Worm (Caenorhabditis elegans) whole organism, late embryonic: ENCODE measurements around the gene fbxc-7.
"Not testable (repeated sequence)": the region's sequence is repeated elsewhere in the genome, so short reads cannot be mapped to it uniquely, and the experiment has no call there.

Experiments used
- C38D4.7 ChIP-seq: fragments of 200-800 bp; sonication (Bioruptor generic); optimal IDR thresholded peaks from 2 replicates; lab custom pipeline; 2018; ENCODE audit warnings: mild to moderate bottlenecking, missing genetic modification characterization, moderate library complexity, missing compliant biosample characterization
- K09A11.1 ChIP-seq: sonication (generic microtip); optimal IDR thresholded peaks from 2 replicates; lab custom pipeline; 2017; ENCODE audit warnings: antibody characterized with exemption, mild to moderate bottlenecking, missing genetic modification characterization, missing compliant biosample characterization; ENCODE audit not compliant: insufficient read depth
- T23F11.4 ChIP-seq: fragments of 200-800 bp; sonication (Bioruptor generic); optimal IDR thresholded peaks from 2 replicates; lab custom pipeline; 2018; ENCODE audit warnings: mild to moderate bottlenecking, missing genetic modification characterization, missing compliant biosample characterization
- Y22D7AL.16 ChIP-seq: sonication (generic microtip); optimal IDR thresholded peaks from 2 replicates; lab custom pipeline; 2016; ENCODE audit warnings: missing genetic modification characterization, missing compliant biosample characterization
- ahr-1 ChIP-seq: sonication (generic microtip); optimal IDR thresholded peaks from 2 replicates; lab custom pipeline; 2016; ENCODE audit warnings: missing genetic modification characterization, missing compliant biosample characterization
- ceh-14 ChIP-seq: sonication (generic microtip); optimal IDR thresholded peaks from 2 replicates; lab custom pipeline; 2016; ENCODE audit warnings: missing genotype, missing genetic modification characterization, missing compliant biosample characterization
- ceh-18 ChIP-seq: sonication (generic microtip); optimal IDR thresholded peaks from 2 replicates; lab custom pipeline; 2016; ENCODE audit warnings: missing genetic modification characterization, missing compliant biosample characterization
- ceh-2 ChIP-seq: sonication (generic microtip); optimal IDR thresholded peaks from 2 replicates; lab custom pipeline; 2016; ENCODE audit warnings: missing genotype, missing genetic modification characterization, missing compliant biosample characterization
- ceh-30 ChIP-seq: fragments of 150-350 bp; optimal IDR thresholded peaks from 2 replicates; lab custom pipeline; 2014; ENCODE audit warnings: missing biosample characterization, missing genetic modification characterization
- ceh-45 ChIP-seq: fragments of 200-800 bp; sonication (Bioruptor generic); IDR thresholded peaks from 2 replicates; pipeline ENCODE4 v1.3.6; 2022; ENCODE audit warnings: missing genetic modification reagents, missing genetic modification characterization, missing compliant biosample characterization
- ceh-48 ChIP-seq: sonication (generic microtip); optimal IDR thresholded peaks from 2 replicates; lab custom pipeline; 2016; ENCODE audit warnings: missing genetic modification characterization, inconsistent platforms, missing compliant biosample characterization
- che-1 ChIP-seq: sonication (generic microtip); optimal IDR thresholded peaks from 2 replicates; lab custom pipeline; 2016; ENCODE audit warnings: mild to moderate bottlenecking, missing genetic modification characterization, missing compliant biosample characterization
- dmd-4 ChIP-seq: sonication (generic microtip); optimal IDR thresholded peaks from 2 replicates; lab custom pipeline; 2016; ENCODE audit warnings: borderline replicate concordance, missing genetic modification characterization, missing compliant biosample characterization
- dve-1 ChIP-seq: sonication (generic microtip); optimal IDR thresholded peaks from 2 replicates; lab custom pipeline; 2017; ENCODE audit warnings: antibody characterized with exemption, mild to moderate bottlenecking, missing genetic modification characterization, missing compliant biosample characterization
- elt-2 ChIP-seq: sonication (generic microtip); optimal IDR thresholded peaks from 2 replicates; lab custom pipeline; 2016; ENCODE audit warnings: missing genetic modification reagents, missing genetic modification characterization, missing compliant biosample characterization
- ets-4 ChIP-seq: sonication (generic microtip); optimal IDR thresholded peaks from 2 replicates; lab custom pipeline; 2016; ENCODE audit warnings: missing genetic modification characterization, missing compliant biosample characterization
- eyg-1 ChIP-seq: sonication (generic microtip); optimal IDR thresholded peaks from 2 replicates; lab custom pipeline; 2016; ENCODE audit warnings: missing genotype, missing genetic modification characterization, missing compliant biosample characterization
- fkh-6 ChIP-seq: sonication (generic microtip); optimal IDR thresholded peaks from 2 replicates; lab custom pipeline; 2016; ENCODE audit warnings: missing genetic modification characterization, missing compliant biosample characterization
- hlh-13 ChIP-seq: fragments of 200-800 bp; sonication (Bioruptor generic); optimal IDR thresholded peaks from 2 replicates; lab custom pipeline; 2018; ENCODE audit warnings: mild to moderate bottlenecking, missing genetic modification characterization, missing compliant biosample characterization
- hlh-15 ChIP-seq: sonication (generic microtip); optimal IDR thresholded peaks from 2 replicates; lab custom pipeline; 2016; ENCODE audit warnings: missing genetic modification characterization, missing compliant biosample characterization
- hlh-8 ChIP-seq: sonication (generic microtip); optimal IDR thresholded peaks from 2 replicates; lab custom pipeline; 2016; ENCODE audit warnings: missing genotype, missing genetic modification characterization, missing compliant biosample characterization
- lim-6 ChIP-seq: sonication (generic microtip); optimal IDR thresholded peaks from 2 replicates; lab custom pipeline; 2016; ENCODE audit warnings: missing genetic modification characterization, missing compliant biosample characterization
- mec-3 ChIP-seq: sonication (generic microtip); optimal IDR thresholded peaks from 2 replicates; lab custom pipeline; 2016; ENCODE audit warnings: borderline replicate concordance, missing genetic modification characterization, missing compliant biosample characterization
- nfya-1 ChIP-seq: sonication (generic microtip); optimal IDR thresholded peaks from 2 replicates; lab custom pipeline; 2017; ENCODE audit warnings: missing genetic modification characterization, mild to moderate bottlenecking, missing compliant biosample characterization, antibody characterized with exemption, moderate library complexity
- npax-4 ChIP-seq: sonication (generic microtip); optimal IDR thresholded peaks from 2 replicates; lab custom pipeline; 2016; ENCODE audit warnings: missing genetic modification characterization, missing compliant biosample characterization
- pax-1 ChIP-seq: fragments of 150-350 bp; optimal IDR thresholded peaks from 2 replicates; lab custom pipeline; 2014; ENCODE audit warnings: missing biosample characterization, missing genetic modification characterization
- pha-4 ChIP-seq: fragments of 150-350 bp; optimal IDR thresholded peaks from 2 replicates; lab custom pipeline; 2018; ENCODE audit warnings: missing biosample characterization, missing genetic modification reagents, missing genetic modification characterization
- ref-2 ChIP-seq: sonication (generic microtip); optimal IDR thresholded peaks from 2 replicates; lab custom pipeline; 2016; ENCODE audit warnings: missing genetic modification characterization, missing compliant biosample characterization
- sox-4 ChIP-seq: sonication (generic microtip); optimal IDR thresholded peaks from 2 replicates; lab custom pipeline; 2017; ENCODE audit warnings: mild to moderate bottlenecking, missing genetic modification characterization, inconsistent platforms, missing compliant biosample characterization
- syd-9 ChIP-seq: sonication (generic microtip); optimal IDR thresholded peaks from 2 replicates; lab custom pipeline; 2016; ENCODE audit warnings: mild to moderate bottlenecking, missing genetic modification characterization, moderate library complexity, missing compliant biosample characterization
- unc-3 ChIP-seq, 2 experiments: fragments of 200-800 bp in 1 of 2; sonication (Bioruptor generic) in 1 of 2; sonication (generic microtip) in 1 of 2; conservative IDR thresholded peaks in 1 of 2; optimal IDR thresholded peaks in 1 of 2; 2 replicates each; pipeline versions ENCODE4 v1.3.6 to Lab custom; 2016 to 2022; ENCODE audit warnings: missing compliant biosample characterization in 2 of 2, missing genetic modification characterization in 2 of 2, missing genetic modification reagents in 1 of 2
- unc-42 ChIP-seq: sonication (generic microtip); optimal IDR thresholded peaks from 2 replicates; lab custom pipeline; 2016; ENCODE audit warnings: missing genotype, missing genetic modification characterization, missing compliant biosample characterization

Gene fbxc-7

DNA sequence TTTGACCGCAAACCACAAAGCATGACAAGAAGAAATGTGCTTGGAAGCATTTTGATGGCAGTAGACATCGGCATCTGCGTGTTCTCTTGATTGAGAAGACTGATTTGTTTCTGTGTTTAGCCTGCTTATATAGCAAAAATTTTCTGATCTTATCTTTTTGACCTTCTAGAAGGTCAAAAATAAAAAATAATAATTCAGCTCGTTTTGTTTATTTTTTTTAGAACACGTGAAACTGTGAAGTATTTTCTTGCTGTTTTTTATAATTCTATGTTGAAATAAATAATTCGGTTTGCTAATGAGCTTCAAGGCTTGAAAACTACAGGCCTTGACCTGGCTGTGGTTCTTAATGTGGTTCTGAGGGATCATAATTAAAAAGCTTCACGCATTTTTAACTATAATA lies 27.4 kb upstream of the fbxc-7 start, which contains the start of gene R07C3.13:
TSS of gene R07C3.13 (minus strand) at position 101 of the 400 bp plus-strand sequence.
- TF ChIP-seq syd-9 (tag; lab: Kevin White, UChicago): no peak
- TF ChIP-seq unc-42 (tag; lab: Kevin White, UChicago): no peak
- no peak for TF ChIP-seq dve-1 (tag; lab: Kevin White, UChicago)
- no peak for TF ChIP-seq Y22D7AL.16 (tag; lab: Kevin White, UChicago)
- no peak for TF ChIP-seq fkh-6 (tag; lab: Kevin White, UChicago)
- TF ChIP-seq ets-4 (tag; lab: Kevin White, UChicago): no peak
- TF ChIP-seq ceh-18 (tag; lab: Kevin White, UChicago): no peak
- TF ChIP-seq ceh-48: no peak
- no peak for TF ChIP-seq elt-2
- TF ChIP-seq pha-4 (tag; lab: Kevin White, UChicago): no peak
- TF ChIP-seq dmd-4 (tag; lab: Kevin White, UChicago): no peak
- TF ChIP-seq ahr-1: no peak
- no peak for TF ChIP-seq ref-2 (tag; lab: Kevin White, UChicago)
- TF ChIP-seq C38D4.7: no peak
- no peak for TF ChIP-seq pax-1 (tag; lab: Kevin White, UChicago)

DNA sequence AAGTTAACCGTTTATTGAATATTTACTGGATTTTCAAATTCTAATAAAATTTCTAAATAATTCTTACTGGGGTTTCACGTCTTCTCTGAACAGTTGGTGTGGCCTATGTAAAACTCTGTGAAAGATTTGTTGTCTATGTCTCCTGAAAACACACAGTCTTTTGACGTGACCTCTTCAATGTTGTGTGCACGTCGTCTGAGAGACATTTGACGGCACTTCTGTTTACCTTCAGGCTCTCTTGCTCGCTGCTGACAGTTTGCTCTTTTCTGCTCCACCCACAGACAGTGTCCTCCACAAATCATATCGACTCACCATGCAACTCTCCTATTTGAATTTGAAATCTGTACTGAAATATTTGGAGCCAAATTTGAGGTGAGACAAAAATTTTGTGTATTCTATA lies 23.9 kb upstream of the fbxc-7 start, which contains the start of gene fbxc-34:
TSS of gene fbxc-34 (plus strand) at position 301 of the 400 bp plus-strand sequence.
- not testable (repeated sequence) for TF ChIP-seq che-1, npax-4, nfya-1 (tag; lab: Kevin White, UChicago)

DNA sequence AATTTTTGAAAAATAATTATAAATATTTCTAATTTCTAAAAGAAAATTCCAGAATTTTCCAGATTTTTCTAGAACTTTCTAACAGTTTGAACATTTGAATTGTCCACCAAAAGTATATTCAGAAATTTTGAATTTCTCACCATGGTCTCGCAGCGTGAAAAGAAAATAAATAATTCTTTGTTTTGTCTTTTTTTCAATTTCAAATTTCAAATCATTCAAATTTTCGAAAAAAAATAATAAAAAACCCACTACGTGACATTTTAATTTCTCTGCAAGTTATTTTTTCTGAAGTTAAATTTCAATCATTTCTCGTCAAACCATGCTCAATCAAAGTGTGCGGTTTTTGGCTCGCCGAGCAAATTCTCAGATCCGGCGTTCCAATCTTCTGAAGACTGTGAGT lies 22.0 kb upstream of the fbxc-7 start, which contains the start of gene acs-15:
TSS of gene acs-15 (plus strand) at position 301 of the 400 bp plus-strand sequence.
- TF ChIP-seq K09A11.1 (tag; lab: Kevin White, UChicago) (no peak), dve-1 (tag; lab: Kevin White, UChicago) (no peak), hlh-15 (tag; lab: Kevin White, UChicago) (no peak), C38D4.7 (no peak), ceh-14 (tag; lab: Kevin White, UChicago) (no peak), ceh-30 (no peak), hlh-13 (GFP tag; lab: Kevin White, UChicago) (no peak), che-1 (tag; lab: Kevin White, UChicago) (no peak), lim-6 (tag; lab: Kevin White, UChicago) (no peak), nfya-1 (tag; lab: Kevin White, UChicago) (no peak), T23F11.4 (GFP tag; lab: Kevin White, UChicago) (no peak), ceh-2 (no peak), eyg-1 (tag; lab: Kevin White, UChicago) (no peak), mec-3 (no peak)

DNA sequence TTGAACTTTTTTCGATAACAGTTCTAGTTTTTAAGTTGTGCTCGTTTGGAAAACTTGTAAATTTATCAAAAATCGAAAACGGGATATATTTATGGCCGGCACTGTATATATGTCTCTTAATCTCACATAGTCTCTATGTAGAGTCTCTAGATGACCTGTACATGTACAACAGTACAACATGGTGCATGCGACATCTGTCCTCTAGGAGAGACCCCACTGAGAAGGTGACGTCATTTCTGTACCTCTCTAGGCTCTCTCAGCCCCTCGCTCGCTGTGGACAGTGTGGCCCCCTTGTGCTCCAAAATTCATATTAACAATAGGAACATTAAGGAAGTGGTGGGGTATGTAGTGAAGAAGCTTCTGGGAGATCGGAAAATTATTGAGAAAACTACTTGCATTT lies 17.5 kb upstream of the fbxc-7 start:
- TF ChIP-seq ref-2 (tag; lab: Kevin White, UChicago) (peak; percentile 83), unc-42 (tag; lab: Kevin White, UChicago) (no peak)

DNA sequence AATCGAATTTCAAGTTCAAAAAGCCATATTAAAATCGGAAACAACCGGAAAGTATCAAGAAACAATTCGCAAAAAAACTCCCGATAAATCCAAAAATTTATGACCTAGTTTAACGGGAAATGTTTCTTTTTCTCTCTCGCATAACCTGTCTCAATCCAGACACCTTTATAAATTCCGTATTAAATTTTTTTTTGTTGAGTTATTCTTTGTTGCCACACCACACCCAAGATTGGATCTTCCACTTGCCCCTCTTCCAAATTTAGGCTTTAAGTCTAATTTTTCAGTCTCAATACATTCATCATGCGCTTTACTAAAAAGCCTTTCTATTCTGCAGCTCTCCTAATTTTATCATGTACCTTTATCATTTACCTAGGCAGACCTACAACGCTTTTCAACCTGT lies 16.2 kb upstream of the fbxc-7 start, which contains the start of gene R07C3.3:
TSS of gene R07C3.3 (plus strand) at position 301 of the 400 bp plus-strand sequence.
- TF ChIP-seq hlh-8 (tag; lab: Kevin White, UChicago): no peak
- TF ChIP-seq lim-6 (tag; lab: Kevin White, UChicago): no peak
- TF ChIP-seq ceh-45 (GFP tag; lab: Robert Waterston, UW): no peak
- no peak for TF ChIP-seq unc-3 (GFP tag; conservative IDR thresholded peaks at IDR 0.05; lab: Robert Waterston, UW)
- no peak for TF ChIP-seq unc-3 (tag; optimal IDR thresholded peaks at IDR 0.05; lab: Kevin White, UChicago)
- TF ChIP-seq sox-4 (tag; lab: Kevin White, UChicago): no peak
- no peak for TF ChIP-seq dmd-4 (tag; lab: Kevin White, UChicago)
- no peak for TF ChIP-seq fkh-6 (tag; lab: Kevin White, UChicago)
- TF ChIP-seq ceh-48: no peak
